Worm (Caenorhabditis elegans) whole organism, L4 larva: ENCODE measurements around the gene srx-66.

ENCODE experiments used
- daf-12 ChIP-seq: fragments of 150-350 bp; optimal IDR thresholded peaks from 2 replicates; lab custom pipeline; 2014; ENCODE audit warnings: missing biosample characterization, missing genetic modification reagents, missing genetic modification characterization
- skn-1 ChIP-seq: fragments of 150-350 bp; optimal IDR thresholded peaks from 2 replicates; lab custom pipeline; 2014; ENCODE audit warnings: missing biosample characterization, missing genetic modification characterization

ce11 chrV:3877242-3877641, 42.1 kb upstream of the srx-66 start:
- no peak for TF ChIP-seq daf-12 (tag; lab: Kevin White, UChicago)
- TF ChIP-seq skn-1 (tag; lab: Kevin White, UChicago) = no peak
